Worm (Caenorhabditis elegans) whole organism, young adult: ENCODE data around the gene Y69A2AR.16.

Source experiments
- C06A6.2 ChIP-seq: fragments of 200-800 bp; sonication (Bioruptor generic); conservative IDR thresholded peaks from 2 replicates; pipeline ENCODE4 v1.3.6; 2022; ENCODE audit warnings: missing genetic modification characterization, missing compliant biosample characterization
- nfyb-1 ChIP-seq: fragments of 200-800 bp; sonication (Bioruptor generic); IDR thresholded peaks from 2 replicates; pipeline ENCODE4 v1.3.6; 2022; ENCODE audit warnings: missing genetic modification reagents, missing genetic modification characterization, missing compliant biosample characterization

ce11 chrIV:2568267-2568666 is 70.7 kb downstream of the Y69A2AR.16 start, which contains the start of the genes Y69A2AR.25 and Y69A2AR.12:
- TF ChIP-seq nfyb-1 (GFP tag; lab: Robert Waterston, UW) (no peak), C06A6.2 (GFP tag; lab: Robert Waterston, UW) (no peak)
